Worm (Caenorhabditis elegans) whole organism, young adult: ENCODE data around the gene Y40B10A.5.

Experiments
- F33H1.4 ChIP-seq: fragments of 200-800 bp; sonication (Bioruptor generic); IDR thresholded peaks from 2 replicates; pipeline ENCODE4 v1.3.6; 2022; ENCODE audit warnings: missing genetic modification reagents, missing genetic modification characterization, missing compliant biosample characterization
- ama-1 ChIP-seq, 3 experiments: fragments of 150-350 bp in 1 of 3; sonication (generic microtip) in 2 of 3; optimal IDR thresholded peaks; 2 replicates each; lab custom pipeline; 2014 to 2018; ENCODE audit warnings: missing biosample characterization in 2 of 3, missing genetic modification characterization in 2 of 3, missing genetic modification reagents in 2 of 3
- bed-1 ChIP-seq: fragments of 200-800 bp; sonication (Bioruptor generic); IDR thresholded peaks from 2 replicates; pipeline ENCODE4 v1.3.6; 2022; ENCODE audit warnings: missing genetic modification reagents, missing genetic modification characterization, missing compliant biosample characterization
- egl-44 ChIP-seq: fragments of 200-800 bp; sonication (Bioruptor generic); IDR thresholded peaks from 2 replicates; pipeline ENCODE4 v1.3.6; 2022; ENCODE audit warnings: missing genetic modification reagents, missing genetic modification characterization, missing compliant biosample characterization
- pha-4 ChIP-seq: fragments of 150-350 bp; sonication (generic microtip); optimal IDR thresholded peaks from 2 replicates; lab custom pipeline; 2014; ENCODE audit warnings: missing biosample characterization, missing genetic modification reagents, missing genetic modification characterization
- sea-2 ChIP-seq: fragments of 200-800 bp; sonication (Bioruptor generic); IDR thresholded peaks from 2 replicates; pipeline ENCODE4 v1.3.6; 2022; ENCODE audit warnings: missing genetic modification characterization, missing compliant biosample characterization
- zim-3 ChIP-seq: sonication (generic microtip); optimal IDR thresholded peaks from 2 replicates; lab custom pipeline; 2017; ENCODE audit warnings: mild to moderate bottlenecking, missing genetic modification characterization, moderate library complexity, missing compliant biosample characterization
- ztf-28 ChIP-seq: fragments of 200-800 bp; sonication (Bioruptor generic); IDR thresholded peaks from 2 replicates; pipeline ENCODE4 v1.3.6; 2022; ENCODE audit warnings: missing genetic modification reagents, missing genetic modification characterization, missing compliant biosample characterization

ce11 chrV:2008412-2008811, 37.4 kb downstream of the Y40B10A.5 start:
- TF ChIP-seq zim-3 (tag; lab: Kevin White, UChicago): no peak
- TF ChIP-seq egl-44 (GFP tag; lab: Robert Waterston, UW): 0 out of 2 replicates have a peak, but pooled peaks have one; percentile 41
- no peak for TF ChIP-seq ama-1 (optimal IDR thresholded peaks at IDR 0.05; lab: Kevin White, UChicago)
- TF ChIP-seq ama-1 (GFP tag; optimal IDR thresholded peaks at IDR 0.05; lab: Kevin White, UChicago): no peak
- TF ChIP-seq sea-2 (GFP tag; lab: Robert Waterston, UW): no peak
- TF ChIP-seq pha-4 (tag; lab: Kevin White, UChicago): no peak
- no peak for TF ChIP-seq bed-1 (GFP tag; lab: Robert Waterston, UW)
- peak; percentile 75 for TF ChIP-seq F33H1.4 (GFP tag; lab: Robert Waterston, UW)
- peak; percentile 84; the same call in 1 of the 2 replicates for TF ChIP-seq ztf-28
